Worm (Caenorhabditis elegans) whole organism, L4/young adult: ENCODE data around the gene klp-3.

Source experiments
- W03F9.2 ChIP-seq: fragments of 150-350 bp; optimal IDR thresholded peaks from 2 replicates; lab custom pipeline; 2014; ENCODE audit warnings: missing biosample characterization, missing genetic modification characterization
- dao-5 ChIP-seq: sonication (generic microtip); optimal IDR thresholded peaks from 2 replicates; lab custom pipeline; 2016; ENCODE audit warnings: missing genotype, missing genetic modification characterization, moderate library complexity, missing compliant biosample characterization
- him-1 ChIP-seq: sonication (generic microtip); optimal IDR thresholded peaks from 2 replicates; lab custom pipeline; 2016; ENCODE audit warnings: missing genotype, missing genetic modification reagents, missing genetic modification characterization, missing compliant biosample characterization

- no peak for TF ChIP-seq him-1
- TF ChIP-seq W03F9.2 (tag; lab: Kevin White, UChicago) = no peak
- TF ChIP-seq dao-5 (tag; lab: Kevin White, UChicago) = no peak
Measured at ce11 chrII:7795299-7795698, 46.9 kb upstream of the klp-3 start.
